Worm (Caenorhabditis elegans) whole organism, L4 larva: ENCODE data around the gene dhhc-13.

ENCODE experiments used
- F44E2.7 ChIP-seq: fragments of 200-800 bp; sonication (Bioruptor generic); IDR thresholded peaks from 2 replicates; pipeline ENCODE4 v2.1.2; 2022; ENCODE audit warnings: missing genetic modification characterization, missing compliant biosample characterization
- T20F7.1 ChIP-seq: fragments of 200-800 bp; sonication (Bioruptor generic); optimal IDR thresholded peaks from 2 replicates; lab custom pipeline; 2018; ENCODE audit warnings: mild to moderate bottlenecking, missing genetic modification characterization, missing compliant biosample characterization
- hif-1 ChIP-seq, 2 experiments: sonication (generic microtip); optimal IDR thresholded peaks; 2 replicates each; lab custom pipeline; 2016 to 2017; ENCODE audit warnings: missing compliant biosample characterization in 2 of 2, missing genetic modification characterization in 2 of 2, missing genetic modification reagents in 2 of 2, missing genotype in 2 of 2, mild to moderate bottlenecking in 1 of 2
- hlh-30 ChIP-seq: sonication (generic microtip); optimal IDR thresholded peaks from 2 replicates; lab custom pipeline; 2017; ENCODE audit warnings: antibody characterized with exemption, mild to moderate bottlenecking, missing genetic modification characterization, missing compliant biosample characterization; ENCODE audit not compliant: insufficient read depth
- nhr-11 ChIP-seq: fragments of 150-350 bp; optimal IDR thresholded peaks from 2 replicates; lab custom pipeline; 2014; ENCODE audit warnings: missing biosample characterization, missing genetic modification characterization
- nhr-6 ChIP-seq: fragments of 150-350 bp; optimal IDR thresholded peaks from 2 replicates; lab custom pipeline; 2014; ENCODE audit warnings: missing biosample characterization, missing genetic modification characterization
- nhr-76 ChIP-seq: fragments of 150-350 bp; optimal IDR thresholded peaks from 2 replicates; lab custom pipeline; 2014; ENCODE audit warnings: missing biosample characterization, missing genetic modification characterization
- nhr-77 ChIP-seq: fragments of 150-350 bp; optimal IDR thresholded peaks from 2 replicates; lab custom pipeline; 2014; ENCODE audit warnings: missing biosample characterization, missing genetic modification characterization
- unc-39 ChIP-seq: sonication (generic microtip); optimal IDR thresholded peaks from 2 replicates; lab custom pipeline; 2017; ENCODE audit warnings: missing biosample characterization, missing genetic modification characterization
- zag-1 ChIP-seq: fragments of 150-350 bp; optimal IDR thresholded peaks from 2 replicates; lab custom pipeline; 2014; ENCODE audit warnings: missing biosample characterization, missing genetic modification characterization
- zip-11 ChIP-seq: fragments of 200-800 bp; sonication (Bioruptor generic); IDR thresholded peaks from 2 replicates; pipeline ENCODE4 v1.3.6; 2022; ENCODE audit warnings: missing genetic modification characterization, missing compliant biosample characterization

DNA sequence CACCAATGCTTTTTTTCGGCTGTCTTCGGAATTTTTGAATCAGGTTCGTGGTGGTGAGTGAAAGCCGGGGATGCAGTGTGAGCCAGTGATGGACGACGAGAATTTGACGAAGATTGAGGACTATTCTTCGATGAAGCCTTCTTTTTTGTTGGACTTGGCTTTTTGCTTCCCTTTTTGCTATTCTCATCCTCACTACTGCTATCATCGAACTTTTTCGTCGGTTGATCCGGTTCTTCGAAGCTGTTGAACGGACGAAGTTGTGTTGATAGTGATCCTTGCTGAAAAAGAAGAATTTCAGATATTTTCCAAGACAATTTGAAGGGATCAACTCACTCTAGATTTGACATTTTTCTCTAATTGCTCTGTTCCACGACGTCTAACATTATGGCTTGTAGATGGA is 27.0 kb downstream of the dhhc-13 start:
- TF ChIP-seq nhr-6 (tag; lab: Kevin White, UChicago) (no peak), nhr-11 (tag; lab: Kevin White, UChicago) (no peak), nhr-77 (tag; lab: Kevin White, UChicago) (no peak), nhr-76 (no peak), T20F7.1 (GFP tag; lab: Kevin White, UChicago) (no peak), hif-1 (tag; optimal IDR thresholded peaks at IDR 0.05; lab: Kevin White, UChicago) (no peak), zag-1 (no peak), zip-11 (GFP tag; lab: Robert Waterston, UW) (no peak), unc-39 (tag; lab: Kevin White, UChicago) (no peak), hlh-30 (tag; lab: Kevin White, UChicago) (no peak), F44E2.7 (GFP tag; lab: Robert Waterston, UW) (no peak)
